Fruit fly (Drosophila melanogaster) ovary, adult (tissue): ENCODE results near the gene PGS1.

Experiments used
- CG17801 ChIP-seq: fragments of 200-800 bp; optimal IDR thresholded peaks from 2 replicates; lab custom pipeline; 2019; ENCODE audit warnings: missing biosample characterization, mild to moderate bottlenecking, missing genetic modification characterization, moderate library complexity; ENCODE audit not compliant: partially characterized antibody

Gene PGS1

DNA sequence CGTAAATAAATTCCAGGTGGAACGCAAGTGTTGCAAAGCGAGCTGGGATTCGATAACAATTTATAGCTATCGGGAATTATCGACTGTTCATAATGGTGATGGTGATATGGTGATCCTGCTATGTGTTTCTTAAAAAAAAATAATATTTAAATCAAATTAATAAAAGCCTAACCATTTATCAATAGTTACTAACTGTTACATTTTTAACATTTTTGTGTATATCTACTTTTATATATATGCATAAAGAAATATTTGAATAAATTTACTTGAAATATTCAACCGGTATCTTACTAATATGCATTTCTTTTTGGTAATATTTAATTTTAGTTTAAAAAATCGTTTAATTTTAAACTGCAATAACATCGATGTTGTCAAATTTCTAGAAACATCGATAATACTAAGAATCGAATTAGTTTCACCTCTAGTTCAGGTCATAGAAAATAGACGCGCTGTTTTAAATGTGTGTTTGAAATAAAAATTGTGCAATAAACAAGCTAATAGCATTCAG, at the start of gene PGS1, which contains the start of gene gwl:
PGS1 (minus strand) TSS at position 81 of the 508 bp plus-strand sequence.
gwl (plus strand) TSS at position 410 of the 508 bp plus-strand sequence.
- peak; percentile 87 for TF ChIP-seq CG17801 (GFP tag; lab: Kevin White, UChicago)

DNA sequence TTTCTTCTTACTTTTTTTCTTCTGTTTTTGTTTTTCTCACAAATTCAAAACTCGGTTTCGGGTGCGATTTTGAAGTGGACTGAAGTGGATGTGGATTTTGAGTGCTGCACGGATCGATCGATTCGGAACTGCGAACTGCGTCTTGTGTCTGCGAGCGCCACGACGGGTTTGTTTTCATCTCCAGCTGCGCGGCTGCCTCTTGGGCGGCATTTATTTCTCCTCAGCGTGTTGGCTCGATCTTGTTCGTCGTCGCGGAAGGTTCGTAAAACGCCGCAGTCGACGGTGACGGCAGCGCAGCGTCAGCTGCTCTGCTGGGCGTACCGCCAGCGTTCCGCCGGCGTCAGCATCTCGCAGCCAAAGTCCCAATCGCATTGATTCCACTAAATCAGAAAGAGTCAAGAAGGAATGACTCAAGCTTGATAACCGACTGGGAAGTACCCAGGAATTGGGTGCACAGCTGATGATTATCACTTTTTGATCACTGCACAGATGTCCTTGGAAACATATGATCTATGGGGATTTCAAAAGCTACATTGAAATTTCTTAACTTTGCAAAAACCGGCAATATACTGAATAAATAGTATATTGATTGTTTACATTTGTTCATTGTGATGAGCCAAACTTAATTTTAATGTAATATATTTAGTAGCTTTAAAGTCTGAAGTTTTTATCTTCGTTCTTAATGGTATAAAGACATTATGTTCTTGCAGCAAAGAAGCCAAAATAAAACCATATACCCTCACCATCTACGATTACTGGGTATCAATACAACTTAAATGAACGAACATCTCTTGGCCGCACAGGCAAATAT, 49.4 kb upstream of the PGS1 start, which contains the start of gene CG7720:
CG7720 (minus strand) TSS at position 170 of the 811 bp plus-strand sequence.
- TF ChIP-seq CG17801 (GFP tag; lab: Kevin White, UChicago), result no peak

dm6 chr3R:18794051-18794450, 48.2 kb upstream of the PGS1 start:
- TF ChIP-seq CG17801 (GFP tag; lab: Kevin White, UChicago), result no peak

- no peak for TF ChIP-seq CG17801 (GFP tag; lab: Kevin White, UChicago)
Observed at dm6 chr3R:18790619-18791018, 44.8 kb upstream of the PGS1 start.

dm6 chr3R:18788365-18789147, 42.7 kb upstream of the PGS1 start:
- TF ChIP-seq CG17801 (GFP tag; lab: Kevin White, UChicago), result no peak

DNA sequence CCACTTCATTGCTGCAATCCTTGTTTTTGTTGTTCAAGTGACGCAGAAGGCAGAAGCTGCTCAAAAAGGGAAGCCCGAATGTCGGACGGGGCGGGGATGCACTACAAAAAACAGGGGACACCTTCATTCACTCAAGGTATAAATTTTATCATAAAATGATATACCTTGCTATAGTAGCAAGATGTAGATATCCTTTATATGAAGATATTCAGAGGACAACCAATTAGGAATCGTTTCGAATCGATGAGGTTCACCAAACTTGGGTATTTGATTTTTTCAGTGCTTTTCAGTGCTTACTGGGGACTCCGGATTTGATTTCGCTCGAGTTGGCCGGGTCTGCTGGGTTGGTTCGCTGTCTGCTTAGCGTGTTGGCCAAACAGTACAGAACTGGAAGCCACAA, 41.4 kb upstream of the PGS1 start:
- no peak for TF ChIP-seq CG17801 (GFP tag; lab: Kevin White, UChicago)

- TF ChIP-seq CG17801 (GFP tag; lab: Kevin White, UChicago), result no peak
Observed at dm6 chr3R:18785741-18786140, 39.9 kb upstream of the PGS1 start.

DNA sequence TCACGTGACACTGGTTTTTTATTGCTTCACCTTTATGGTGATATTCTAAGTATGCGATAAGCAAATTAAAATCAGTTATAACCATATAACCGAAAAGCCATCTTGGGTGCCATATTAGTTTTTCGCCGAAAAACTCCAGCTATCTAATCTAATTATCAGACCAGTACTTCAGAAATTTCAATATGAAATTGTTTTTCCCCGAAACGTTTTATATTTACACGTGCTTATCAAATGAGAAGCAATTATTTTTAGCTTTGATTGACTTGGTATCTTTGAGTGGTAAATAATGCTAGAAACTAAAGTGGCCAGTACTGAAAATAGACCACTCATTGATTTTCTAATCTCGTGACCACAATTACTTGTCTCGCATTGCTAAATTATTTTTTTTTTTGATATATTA, 37.4 kb upstream of the PGS1 start:
- no peak for TF ChIP-seq CG17801 (GFP tag; lab: Kevin White, UChicago)

DNA sequence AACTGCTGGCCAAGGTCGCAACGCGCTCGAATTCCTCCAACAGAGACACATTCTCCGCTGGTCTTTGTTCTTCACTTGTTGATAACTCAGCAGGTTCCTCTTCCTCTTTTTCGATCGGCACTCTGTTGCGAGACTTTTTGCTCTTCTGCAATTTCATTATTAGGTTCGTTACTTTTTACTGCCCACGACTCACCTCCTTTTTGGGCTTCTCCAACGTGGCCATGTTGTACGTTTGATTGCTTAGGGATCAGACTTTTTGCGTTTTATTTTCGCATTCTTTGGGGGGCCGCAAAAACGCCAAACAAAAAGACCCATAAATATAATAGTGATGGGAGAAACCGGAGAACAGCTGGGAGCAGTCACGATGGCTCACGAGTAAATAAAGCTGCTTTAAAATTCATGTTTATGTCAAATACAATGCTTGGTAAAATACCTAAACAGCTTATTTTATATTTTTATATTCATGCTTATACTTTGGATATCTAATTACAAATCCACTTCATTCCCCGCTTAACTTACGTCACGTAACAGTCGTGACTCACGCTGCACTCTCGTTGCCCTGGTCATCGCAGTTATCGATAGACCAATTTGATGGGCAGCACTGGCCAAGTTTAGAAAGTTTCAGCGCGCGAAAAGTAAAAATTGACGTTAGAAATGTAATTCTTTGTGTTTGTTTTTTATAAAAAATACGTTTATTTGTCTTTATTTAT, 12.9 kb upstream of the PGS1 start, which contains the start of gene Epg5:
Epg5 (minus strand) TSS at position 326 of the 710 bp plus-strand sequence.
- TF ChIP-seq CG17801 (GFP tag; lab: Kevin White, UChicago), result peak; percentile 61

DNA sequence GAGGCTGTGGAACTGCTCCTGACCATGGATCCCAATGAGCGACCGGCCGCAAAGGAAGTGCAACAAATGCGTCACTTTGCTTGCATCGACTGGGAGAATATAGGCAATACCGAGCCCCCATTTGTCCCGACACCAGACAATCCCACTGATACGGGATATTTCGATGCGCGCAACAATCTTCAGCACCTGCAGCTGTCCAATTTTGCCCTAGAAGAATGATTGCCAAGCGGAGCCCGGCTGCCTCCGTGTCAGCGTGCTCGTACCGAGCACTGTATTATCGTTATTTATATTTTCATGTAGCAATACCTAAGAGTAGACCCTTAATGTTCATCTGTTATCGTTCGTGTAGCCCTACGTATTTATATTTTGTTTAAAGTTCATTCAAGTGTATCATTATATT, 3.9 kb upstream of the PGS1 start:
- TF ChIP-seq CG17801 (GFP tag; lab: Kevin White, UChicago), result no peak

DNA sequence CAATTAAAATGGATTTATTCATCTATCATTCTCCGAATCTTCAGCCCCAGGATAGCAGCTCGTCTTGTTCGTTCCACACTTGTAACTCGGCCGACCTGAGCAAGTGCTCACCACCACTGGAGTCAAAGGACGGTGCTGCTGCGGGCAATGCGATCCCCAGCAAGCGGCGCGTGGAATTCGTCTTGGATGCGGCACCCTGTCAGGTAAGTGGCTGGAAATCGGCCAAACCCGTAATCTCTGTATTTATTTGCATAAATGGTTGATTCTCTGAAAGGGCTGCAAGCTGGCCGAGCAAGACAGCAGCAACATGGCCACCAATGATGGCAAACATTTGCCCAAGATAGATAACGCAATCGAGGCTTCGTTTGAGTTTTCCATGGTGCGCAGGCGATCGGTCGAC, 2.2 kb upstream of the PGS1 start:
- TF ChIP-seq CG17801 (GFP tag; lab: Kevin White, UChicago), result no peak

DNA sequence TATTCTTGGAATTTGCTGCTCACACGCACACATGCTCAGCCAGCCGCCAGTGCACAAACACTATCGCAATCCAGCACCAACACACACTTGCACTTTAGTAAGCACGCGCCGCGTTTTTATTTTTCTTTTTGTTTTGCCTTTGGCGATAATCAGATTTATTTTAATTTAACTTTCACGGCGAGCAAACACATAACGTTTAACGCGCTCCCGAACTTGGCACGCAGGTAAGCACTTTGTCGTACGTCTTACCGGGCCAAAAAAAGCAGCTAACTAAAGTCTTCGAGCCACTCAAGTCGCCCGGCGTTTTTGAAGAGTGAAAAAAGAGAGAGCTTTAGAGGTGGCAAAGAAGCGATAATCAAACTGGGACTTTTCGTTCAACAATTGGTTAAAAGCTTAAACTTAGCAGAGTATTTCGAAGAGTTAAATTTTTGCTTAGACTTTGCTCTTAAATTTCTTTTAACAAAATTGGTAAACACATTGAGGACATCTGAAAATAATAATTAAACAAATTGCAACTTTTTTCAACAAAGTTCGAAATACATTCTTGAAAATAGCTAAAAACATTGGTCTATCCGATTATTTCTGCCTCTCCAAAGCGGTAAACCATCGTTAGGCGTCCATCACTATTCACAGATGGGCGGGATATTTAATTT, 2.4 kb downstream of the PGS1 start, which contains the start of gene Mekk1:
Mekk1 (minus strand) TSS at position 325 of the 653 bp plus-strand sequence.
- TF ChIP-seq CG17801 (GFP tag; lab: Kevin White, UChicago), result peak; percentile 35

DNA sequence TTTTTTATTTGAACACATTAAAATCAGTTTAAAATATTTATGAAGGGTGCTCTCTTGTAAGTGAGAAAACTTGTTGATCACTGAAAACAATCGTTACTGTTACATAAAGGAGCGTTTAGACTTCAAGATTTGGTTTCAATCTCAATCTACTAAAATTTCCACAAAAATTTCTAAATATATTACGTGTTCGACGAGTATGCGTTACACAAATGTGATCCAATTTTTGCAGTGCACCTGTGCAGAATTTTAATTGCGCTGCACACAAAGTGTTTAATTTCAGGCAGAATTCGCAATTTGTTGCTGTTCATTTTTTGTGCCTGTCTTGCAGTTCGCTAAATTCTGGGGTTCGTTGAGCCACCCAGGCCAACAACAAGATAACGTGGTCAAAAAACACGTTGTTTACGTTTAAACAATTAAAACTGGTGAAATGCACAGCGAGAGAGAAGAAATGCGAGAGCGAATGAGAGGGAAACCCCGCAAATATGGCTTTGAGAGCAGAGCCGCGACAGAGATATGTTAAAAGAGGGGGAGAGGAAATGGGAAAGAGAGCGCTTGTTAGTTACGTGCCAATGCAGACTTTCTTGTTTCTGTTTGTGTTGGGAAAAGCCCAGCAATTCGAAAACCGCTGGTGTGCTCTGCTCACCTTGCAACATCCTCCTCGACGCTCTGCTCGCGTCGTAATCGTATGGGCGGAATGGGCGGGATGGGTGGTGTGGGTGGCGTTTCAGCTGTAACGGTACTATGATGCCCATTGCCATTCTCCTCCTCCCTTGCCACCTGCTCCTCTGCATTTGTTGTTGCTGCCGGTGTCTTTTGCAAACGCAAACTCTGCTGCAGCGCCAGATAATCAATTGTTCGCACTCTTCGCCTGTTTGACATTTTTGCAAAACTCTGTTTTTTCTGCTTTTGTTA, 3.2 kb downstream of the PGS1 start:
- TF ChIP-seq CG17801 (GFP tag; lab: Kevin White, UChicago), result peak; percentile 71
